Fruit fly (Drosophila melanogaster): Measurements from ENCODE around the gene wts.

Gene wts

dm6 chr3R:30814597-30815252 is 8.3 kb upstream of the wts start (continued):
- TF ChIP-seq nau (GFP tag; optimal IDR thresholded peaks at IDR 0.05): no peak
- TF ChIP-seq CG4820 (GFP tag; optimal IDR thresholded peaks at IDR 0.05): no peak
- TF ChIP-seq CG4617 (GFP tag; optimal IDR thresholded peaks at IDR 0.05; ENCODE audit: borderline replicate concordance): no peak
- no peak for TF ChIP-seq BtbVII (GFP tag; optimal IDR thresholded peaks at IDR 0.05)
- no peak for TF ChIP-seq CG17568 (GFP tag; optimal IDR thresholded peaks at IDR 0.05)
- TF ChIP-seq Adf1 (GFP tag; IDR thresholded peaks at IDR 0.05): no peak
- TF ChIP-seq CG32532 (GFP tag; IDR thresholded peaks at IDR 0.05): no peak
- TF ChIP-seq CG6683 (GFP tag; optimal IDR thresholded peaks at IDR 0.05): no peak
- TF ChIP-seq CG15479 (GFP tag; optimal IDR thresholded peaks at IDR 0.05): no peak
- no peak for TF ChIP-seq yki (optimal IDR thresholded peaks at IDR 0.05)
- TF ChIP-seq CG18619 (GFP tag; optimal IDR thresholded peaks at IDR 0.05): no peak
- no peak for TF ChIP-seq ac (GFP tag; optimal IDR thresholded peaks at IDR 0.05)
- TF ChIP-seq C15 (GFP tag; IDR thresholded peaks at IDR 0.05): no peak
- no peak for TF ChIP-seq oc (tag; optimal IDR thresholded peaks at IDR 0.05)
- no peak for TF ChIP-seq CG13296 (GFP tag; optimal IDR thresholded peaks at IDR 0.05)
- TF ChIP-seq caup (GFP tag; optimal IDR thresholded peaks at IDR 0.05; ENCODE audit: severe bottlenecking): no peak
- TF ChIP-seq YL-1 (GFP tag; optimal IDR thresholded peaks at IDR 0.05): no peak
- TF ChIP-seq pho (GFP tag; optimal IDR thresholded peaks at IDR 0.05): no peak
- TF ChIP-seq zfh1 (GFP tag; IDR thresholded peaks at IDR 0.05): peak; percentile 21; the same call in 1 of the 3 replicates
- TF ChIP-seq gsb (GFP tag; IDR thresholded peaks at IDR 0.05): no peak
- peak; percentile 41 for TF ChIP-seq Ssrp (tag; optimal IDR thresholded peaks at IDR 0.05)
- no peak for TF ChIP-seq CG10959 (GFP tag; IDR thresholded peaks at IDR 0.05)
- peak; percentile 31 for TF ChIP-seq Meics (GFP tag; optimal IDR thresholded peaks at IDR 0.05)
- no peak for TF ChIP-seq pan (optimal IDR thresholded peaks at IDR 0.05)
- peak in 1 of 2 experiments; percentile 45 for TF ChIP-seq pan (GFP tag; optimal IDR thresholded peaks at IDR 0.05 in 1 of 2, IDR thresholded peaks at IDR 0.05 in 1 of 2)
- TF ChIP-seq CG10543 (GFP tag; optimal IDR thresholded peaks at IDR 0.05): no peak
- no peak for TF ChIP-seq CG17829 (tag; optimal IDR thresholded peaks at IDR 0.05)
- TF ChIP-seq CG34422 (GFP tag; IDR thresholded peaks at IDR 0.05): 0 out of 3 replicates have a peak, but pooled peaks have one; percentile 31
- no peak for TF ChIP-seq Fer2 (tag; optimal IDR thresholded peaks at IDR 0.05)
- no peak for TF ChIP-seq Doc2 (GFP tag; IDR thresholded peaks at IDR 0.05)
- TF ChIP-seq Jarid2 (GFP tag; optimal IDR thresholded peaks at IDR 0.05): no peak
- no peak for TF ChIP-seq vfl (GFP tag; optimal IDR thresholded peaks at IDR 0.05)
- TF ChIP-seq Atf3 (GFP tag; optimal IDR thresholded peaks at IDR 0.05): peak; percentile 30
- no peak for TF ChIP-seq CG18764 (GFP tag; optimal IDR thresholded peaks at IDR 0.05)
- no peak for TF ChIP-seq Eip74EF (GFP tag; optimal IDR thresholded peaks at IDR 0.05)
- no peak for TF ChIP-seq CG17612 (GFP tag; IDR thresholded peaks at IDR 0.05)
- TF ChIP-seq HmgD (GFP tag; optimal IDR thresholded peaks at IDR 0.05): no peak
- no peak for TF ChIP-seq lbe (GFP tag; optimal IDR thresholded peaks at IDR 0.05)
- peak; percentile 25 for TF ChIP-seq CG30431 (GFP tag; optimal IDR thresholded peaks at IDR 0.05)
- TF ChIP-seq Hsf (GFP tag; optimal IDR thresholded peaks at IDR 0.05): peak; percentile 17
- TF ChIP-seq unc-4 (GFP tag; IDR thresholded peaks at IDR 0.05; ENCODE audit: partially characterized antibody): no peak
- no peak for TF ChIP-seq Abd-B (GFP tag; optimal IDR thresholded peaks at IDR 0.05)
- TF ChIP-seq sob (GFP tag; IDR thresholded peaks at IDR 0.05): no peak
- no peak for TF ChIP-seq CG5953 (GFP tag; IDR thresholded peaks at IDR 0.05)
- no peak for TF ChIP-seq CG12236 (GFP tag; optimal IDR thresholded peaks at IDR 0.05)
- no peak for TF ChIP-seq CG2129 (GFP tag; IDR thresholded peaks at IDR 0.05; ENCODE audit: partially characterized antibody)
- peak; percentile 45 for TF ChIP-seq Xbp1 (GFP tag; optimal IDR thresholded peaks at IDR 0.05)
- TF ChIP-seq tx (GFP tag; optimal IDR thresholded peaks at IDR 0.05): peak; percentile 23
- TF ChIP-seq CG12071 (GFP tag; optimal IDR thresholded peaks at IDR 0.05): no peak
- no peak for TF ChIP-seq CG12942 (GFP tag; optimal IDR thresholded peaks at IDR 0.05)

Measured in whole organism, embryonic.